Fruit fly (Drosophila melanogaster) whole organism, adult: Measurements from ENCODE around the gene Wnt4.

Experiments used
- CG14711 ChIP-seq: fragments of 200-800 bp; sonication (Bioruptor generic); optimal IDR thresholded peaks from 2 replicates; lab custom pipeline; 2018; ENCODE audit warnings: missing biosample characterization, mild to moderate bottlenecking, missing genetic modification characterization, moderate library complexity
- CG1620 ChIP-seq: fragments of 200-800 bp; sonication (Bioruptor generic); optimal IDR thresholded peaks from 2 replicates; lab custom pipeline; 2016; ENCODE audit warnings: missing biosample characterization, missing genetic modification characterization
- CG5204 ChIP-seq: fragments of 200-800 bp; sonication (Bioruptor generic); optimal IDR thresholded peaks from 2 replicates; lab custom pipeline; 2016; ENCODE audit warnings: missing biosample characterization, missing genetic modification characterization
- Crg-1 ChIP-seq: fragments of 200-800 bp; sonication (Bioruptor generic); optimal IDR thresholded peaks from 2 replicates; lab custom pipeline; 2016; ENCODE audit warnings: missing biosample characterization, missing genetic modification characterization
- Hr96 ChIP-seq: fragments of 200-800 bp; sonication (Bioruptor generic); optimal IDR thresholded peaks from 2 replicates; lab custom pipeline; 2016; ENCODE audit warnings: missing biosample characterization, missing genetic modification characterization
- kay ChIP-seq: fragments of 200-800 bp; sonication (Bioruptor generic); peaks from one replicate; lab custom pipeline; 2016; ENCODE audit warnings: missing biosample characterization, missing genetic modification characterization, borderline replicate concordance

DNA sequence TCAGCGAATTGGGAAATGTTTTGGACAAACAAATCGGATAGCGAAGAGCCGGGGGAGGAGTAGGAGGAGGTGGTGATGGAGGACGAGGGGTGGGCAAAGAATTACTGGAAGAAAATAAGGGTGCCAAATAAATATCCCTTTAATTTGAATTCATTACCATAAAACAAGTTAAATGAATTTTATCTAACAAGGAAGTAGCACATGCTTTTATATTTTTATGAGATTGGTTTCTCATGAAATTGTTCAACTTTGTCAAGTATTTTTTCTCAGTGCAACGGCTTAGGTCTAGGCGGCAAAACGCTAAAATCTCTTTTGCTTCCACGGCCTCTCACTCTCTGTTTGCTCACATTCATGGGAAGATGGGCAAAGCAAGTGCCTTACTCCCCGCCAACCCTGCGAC, 15.0 kb upstream of the Wnt4 start:
- TF ChIP-seq kay (GFP tag; lab: Kevin White, UChicago) (no peak), CG5204 (GFP tag; lab: Kevin White, UChicago) (no peak), CG14711 (tag; lab: Kevin White, UChicago) (no peak), Hr96 (no peak), CG1620 (GFP tag; lab: Kevin White, UChicago) (no peak), Crg-1 (GFP tag; lab: Kevin White, UChicago) (no peak)
